Fruit fly (Drosophila melanogaster) whole organism, embryonic: ENCODE results near the gene gpp.

ENCODE experiments used
- ATbp ChIP-seq: fragments of 200-800 bp; sonication (Bioruptor generic); optimal IDR thresholded peaks from 2 replicates; lab custom pipeline; 2017; ENCODE audit warnings: missing biosample characterization, mild to moderate bottlenecking, missing genetic modification characterization, missing genetic modification reagents
- Atf-2 ChIP-seq: fragments of 200-800 bp; sonication (Bioruptor generic); optimal IDR thresholded peaks from 2 replicates; lab custom pipeline; 2016; ENCODE audit warnings: missing biosample characterization, missing genetic modification characterization
- Bgb ChIP-seq: fragments of 200-800 bp; sonication (Bioruptor generic); IDR thresholded peaks from 2 replicates; pipeline ENCODE4 v1.3.6; 2022; ENCODE audit warnings: missing biosample characterization, missing genetic modification characterization; ENCODE audit not compliant: partially characterized antibody
- Blimp-1 ChIP-seq: fragments of 200-800 bp; sonication (Bioruptor generic); optimal IDR thresholded peaks from 3 replicates; lab custom pipeline; 2018; ENCODE audit warnings: missing biosample characterization, missing genetic modification characterization, mild to moderate bottlenecking, moderate library complexity, missing genetic modification reagents
- CG10543 ChIP-seq: fragments of 200-800 bp; sonication (Bioruptor generic); optimal IDR thresholded peaks from 3 replicates; lab custom pipeline; 2017; ENCODE audit warnings: missing biosample characterization, mild to moderate bottlenecking, missing genetic modification characterization, moderate library complexity
- CG11504 ChIP-seq: fragments of 200-800 bp; sonication (Bioruptor generic); optimal IDR thresholded peaks from 3 replicates; lab custom pipeline; 2019; ENCODE audit warnings: missing biosample characterization, mild to moderate bottlenecking, missing genetic modification characterization, moderate library complexity
- CG12744 ChIP-seq: fragments of 200-800 bp; sonication (Bioruptor generic); optimal IDR thresholded peaks from 2 replicates; lab custom pipeline; 2016; ENCODE audit warnings: missing biosample characterization, missing genetic modification characterization
- CG13424 ChIP-seq: fragments of 200-800 bp; sonication (Bioruptor generic); optimal IDR thresholded peaks from 2 replicates; lab custom pipeline; 2019; ENCODE audit warnings: missing biosample characterization, mild to moderate bottlenecking, missing genetic modification characterization, moderate library complexity
- CG16813 ChIP-seq: fragments of 200-800 bp; sonication (Bioruptor generic); IDR thresholded peaks from 3 replicates; pipeline ENCODE4 v1.3.6; 2022; ENCODE audit warnings: missing biosample characterization, missing genetic modification characterization; ENCODE audit not compliant: partially characterized antibody
- CG17359 ChIP-seq: fragments of 200-800 bp; sonication (Bioruptor generic); optimal IDR thresholded peaks from 3 replicates; lab custom pipeline; 2018; ENCODE audit warnings: missing biosample characterization, mild to moderate bottlenecking, missing genetic modification characterization, moderate library complexity
- CG17385 ChIP-seq: fragments of 200-800 bp; sonication (Bioruptor generic); optimal IDR thresholded peaks from 3 replicates; lab custom pipeline; 2018; ENCODE audit warnings: missing biosample characterization, mild to moderate bottlenecking, missing genetic modification characterization
- CG17829 ChIP-seq: fragments of 200-800 bp; optimal IDR thresholded peaks from 2 replicates; lab custom pipeline; 2019; ENCODE audit warnings: missing biosample characterization, mild to moderate bottlenecking, missing genetic modification characterization, moderate library complexity
- CG18011 ChIP-seq: fragments of 200-800 bp; sonication (Bioruptor generic); optimal IDR thresholded peaks from 2 replicates; lab custom pipeline; 2017; ENCODE audit warnings: missing biosample characterization, missing genetic modification characterization, mild to moderate bottlenecking, moderate library complexity, missing genotype
- CG18476 ChIP-seq: fragments of 200-800 bp; sonication (Bioruptor generic); optimal IDR thresholded peaks from 2 replicates; lab custom pipeline; 2016; ENCODE audit warnings: missing biosample characterization, mild to moderate bottlenecking, missing genetic modification characterization
- CG18764 ChIP-seq: fragments of 200-800 bp; sonication (Bioruptor generic); optimal IDR thresholded peaks from 3 replicates; lab custom pipeline; 2016; ENCODE audit warnings: missing biosample characterization, missing genetic modification characterization
- CG2120 ChIP-seq: fragments of 200-800 bp; sonication (Bioruptor generic); optimal IDR thresholded peaks from 3 replicates; lab custom pipeline; 2016; ENCODE audit warnings: missing biosample characterization, missing genetic modification characterization
- CG30403 ChIP-seq: fragments of 200-800 bp; sonication (Bioruptor generic); optimal IDR thresholded peaks from 3 replicates; lab custom pipeline; 2016; ENCODE audit warnings: missing biosample characterization, missing genetic modification characterization
- CG3281 ChIP-seq: fragments of 200-800 bp; sonication (Bioruptor generic); optimal IDR thresholded peaks from 3 replicates; lab custom pipeline; 2017; ENCODE audit warnings: missing biosample characterization, mild to moderate bottlenecking, missing genetic modification characterization
- CG3407 ChIP-seq: fragments of 200-800 bp; sonication (Bioruptor generic); optimal IDR thresholded peaks from 2 replicates; lab custom pipeline; 2018; ENCODE audit warnings: missing biosample characterization, mild to moderate bottlenecking, missing genetic modification characterization
- CG43689 ChIP-seq: fragments of 200-800 bp; sonication (Bioruptor generic); IDR thresholded peaks from 2 replicates; pipeline ENCODE4 v1.3.6; 2022; ENCODE audit warnings: missing biosample characterization, missing genetic modification characterization
- CG6254 ChIP-seq: fragments of 200-800 bp; sonication (Bioruptor generic); optimal IDR thresholded peaks from 3 replicates; lab custom pipeline; 2017; ENCODE audit warnings: mild to moderate bottlenecking, missing biosample characterization, missing genetic modification reagents, missing genetic modification characterization
- CG9932 ChIP-seq: fragments of 200-800 bp; sonication (Bioruptor generic); IDR thresholded peaks from 2 replicates; pipeline ENCODE4 v1.3.6; 2022; ENCODE audit warnings: missing biosample characterization, missing genetic modification characterization
- CrebB ChIP-seq: fragments of 200-800 bp; sonication (Bioruptor generic); optimal IDR thresholded peaks from 3 replicates; lab custom pipeline; 2018; ENCODE audit warnings: missing biosample characterization, mild to moderate bottlenecking, missing genetic modification characterization
- D19A ChIP-seq: fragments of 200-800 bp; optimal IDR thresholded peaks from 3 replicates; lab custom pipeline; 2019; ENCODE audit warnings: missing biosample characterization, mild to moderate bottlenecking, missing genetic modification characterization, moderate library complexity
- Dbx ChIP-seq: fragments of 200-800 bp; sonication (Bioruptor generic); IDR thresholded peaks from 3 replicates; pipeline ENCODE4 v1.3.6; 2022; ENCODE audit warnings: missing biosample characterization, missing genetic modification characterization
- Drgx ChIP-seq: fragments of 200-800 bp; sonication (Bioruptor generic); IDR thresholded peaks from 2 replicates; pipeline ENCODE4 v1.3.6; 2022; ENCODE audit warnings: missing biosample characterization, missing genetic modification characterization
- Ets65A ChIP-seq: fragments of 200-800 bp; sonication (Bioruptor generic); peaks from one replicate; lab custom pipeline; 2016; ENCODE audit warnings: missing biosample characterization, missing genetic modification characterization
- HLH3B ChIP-seq: fragments of 200-800 bp; sonication (Bioruptor generic); IDR thresholded peaks from 2 replicates; pipeline ENCODE4 v1.3.6; 2022; ENCODE audit warnings: missing biosample characterization, missing genetic modification characterization
- Hmr ChIP-seq: fragments of 200-800 bp; sonication (Bioruptor generic); optimal IDR thresholded peaks from 3 replicates; lab custom pipeline; 2017; ENCODE audit warnings: mild to moderate bottlenecking, missing biosample characterization, missing genetic modification reagents, missing genetic modification characterization
- Hr3 ChIP-seq: fragments of 200-800 bp; sonication (Bioruptor generic); optimal IDR thresholded peaks from 3 replicates; lab custom pipeline; 2016; ENCODE audit warnings: missing biosample characterization, missing genetic modification characterization
- Hsf ChIP-seq: fragments of 200-800 bp; sonication (Bioruptor generic); optimal IDR thresholded peaks from 3 replicates; lab custom pipeline; 2016; ENCODE audit warnings: missing biosample characterization, missing genetic modification characterization
- Meics ChIP-seq: fragments of 200-800 bp; sonication (Bioruptor generic); optimal IDR thresholded peaks from 2 replicates; lab custom pipeline; 2017; ENCODE audit warnings: missing biosample characterization, mild to moderate bottlenecking, missing genetic modification characterization
- Ssrp ChIP-seq: fragments of 200-800 bp; sonication (Bioruptor generic); optimal IDR thresholded peaks from 2 replicates; lab custom pipeline; 2018; ENCODE audit warnings: missing biosample characterization, mild to moderate bottlenecking, missing genetic modification characterization, moderate library complexity
- aop ChIP-seq: fragments of 200-800 bp; sonication (Bioruptor generic); IDR thresholded peaks from 2 replicates; pipeline ENCODE4 v1.3.6; 2022; ENCODE audit warnings: missing biosample characterization, missing genetic modification characterization
- chn ChIP-seq: fragments of 200-800 bp; sonication (Bioruptor generic); optimal IDR thresholded peaks from 2 replicates; lab custom pipeline; 2016; ENCODE audit warnings: missing biosample characterization, missing genetic modification characterization
- corto ChIP-seq: fragments of 200-800 bp; sonication (Bioruptor generic); optimal IDR thresholded peaks from 2 replicates; lab custom pipeline; 2016; ENCODE audit warnings: missing biosample characterization, mild to moderate bottlenecking, missing genetic modification characterization, moderate library complexity
- crp ChIP-seq, 2 experiments: fragments of 200-800 bp; sonication (Bioruptor generic); optimal IDR thresholded peaks; 2 replicates in 1 of 2; 3 replicates in 1 of 2; lab custom pipeline; 2017; ENCODE audit warnings: missing biosample characterization in 2 of 2, missing genetic modification characterization in 2 of 2, mild to moderate bottlenecking in 1 of 2, moderate library complexity in 1 of 2
- eve ChIP-seq, 2 experiments: fragments of >200 bp; optimal IDR thresholded peaks; 2 replicates each; lab custom pipeline; 2017; ENCODE audit warnings: missing biosample characterization in 2 of 2, missing genetic modification characterization in 2 of 2
- inv ChIP-seq: fragments of 200-800 bp; sonication (Bioruptor generic); IDR thresholded peaks from 2 replicates; pipeline ENCODE4 v1.3.6; 2022; ENCODE audit warnings: missing biosample characterization, missing genetic modification characterization; ENCODE audit not compliant: partially characterized antibody
- jigr1 ChIP-seq: fragments of 200-800 bp; sonication (Bioruptor generic); IDR thresholded peaks from 3 replicates; pipeline ENCODE4 v1.3.6; 2022; ENCODE audit warnings: missing biosample characterization, missing genetic modification characterization
- ken ChIP-seq: fragments of 200-800 bp; sonication (Bioruptor generic); IDR thresholded peaks from 3 replicates; pipeline ENCODE4 v1.3.6; 2022; ENCODE audit warnings: missing biosample characterization, missing genetic modification characterization
- lilli ChIP-seq: fragments of 200-800 bp; sonication (Bioruptor generic); optimal IDR thresholded peaks from 3 replicates; lab custom pipeline; 2016; ENCODE audit warnings: missing biosample characterization, missing genetic modification characterization
- mld ChIP-seq: fragments of 200-800 bp; sonication (Bioruptor generic); IDR thresholded peaks from 3 replicates; pipeline ENCODE4 v1.3.6; 2022; ENCODE audit warnings: missing biosample characterization, missing genetic modification characterization; ENCODE audit not compliant: partially characterized antibody
- nmo ChIP-seq: fragments of 200-800 bp; sonication (Bioruptor generic); optimal IDR thresholded peaks from 2 replicates; lab custom pipeline; 2018; ENCODE audit warnings: missing biosample characterization, mild to moderate bottlenecking, missing genetic modification characterization, moderate library complexity
- phol ChIP-seq: fragments of 200-800 bp; sonication (Bioruptor generic); optimal IDR thresholded peaks from 3 replicates; lab custom pipeline; 2018; ENCODE audit warnings: missing biosample characterization, mild to moderate bottlenecking, missing genetic modification characterization, moderate library complexity
- ro ChIP-seq: fragments of 200-800 bp; sonication (Bioruptor generic); IDR thresholded peaks from 2 replicates; pipeline ENCODE4 v1.3.6; 2022; ENCODE audit warnings: missing biosample characterization, missing genetic modification characterization
- scrt ChIP-seq: fragments of 200-800 bp; sonication (Bioruptor generic); optimal IDR thresholded peaks from 2 replicates; lab custom pipeline; 2018; ENCODE audit warnings: missing biosample characterization, mild to moderate bottlenecking, missing genetic modification characterization, moderate library complexity
- tap ChIP-seq: fragments of 200-800 bp; optimal IDR thresholded peaks from 3 replicates; lab custom pipeline; 2019; ENCODE audit warnings: missing biosample characterization, mild to moderate bottlenecking, missing genetic modification characterization, moderate library complexity
- tna ChIP-seq: fragments of 200-800 bp; sonication (Bioruptor generic); IDR thresholded peaks from 2 replicates; pipeline ENCODE4 v1.3.6; 2022; ENCODE audit warnings: missing biosample characterization, missing genetic modification characterization; ENCODE audit not compliant: partially characterized antibody
- zfh2 ChIP-seq: fragments of 200-800 bp; sonication (Bioruptor generic); optimal IDR thresholded peaks from 2 replicates; lab custom pipeline; 2016; ENCODE audit warnings: missing biosample characterization, missing genetic modification characterization

gpp gene

DNA sequence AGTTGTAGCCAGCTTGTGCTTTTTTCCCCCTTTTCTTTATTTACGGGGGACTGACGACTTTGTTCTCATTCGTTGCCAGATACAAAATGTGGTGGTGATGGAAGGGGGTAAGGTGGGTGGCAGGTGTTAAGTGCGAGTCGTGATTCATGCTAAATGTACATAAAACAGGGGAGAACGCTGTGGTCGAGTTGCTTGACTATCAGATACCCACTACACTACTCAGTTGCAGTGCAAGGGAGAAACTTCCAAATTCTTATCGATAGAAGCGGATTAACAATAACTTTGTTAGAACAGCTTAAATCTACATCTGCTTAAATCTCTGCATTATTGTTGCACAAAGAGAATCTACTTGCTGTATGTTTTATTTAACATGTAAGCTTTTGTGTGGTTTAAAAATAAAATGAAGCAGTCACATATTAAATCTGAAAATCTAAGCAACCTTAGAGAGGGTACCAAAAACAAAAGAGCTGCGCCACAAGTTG lies 9.0 kb upstream of the gpp start (continued):
- TF ChIP-seq Ssrp (tag; lab: Kevin White, UChicago) (peak; percentile 21), D19A (peak; percentile 66), CG30403 (GFP tag; lab: Kevin White, UChicago) (peak; percentile 21), phol (tag; lab: Kevin White, UChicago) (peak; percentile 2), CG13424 (tag; lab: Kevin White, UChicago) (peak; percentile 40), lilli (GFP tag; lab: Kevin White, UChicago) (peak; percentile 26), CG2120 (peak; percentile 61), CG11504 (tag; lab: Kevin White, UChicago) (peak; percentile 53), ro (GFP tag; lab: Robert Waterston, UW) (no peak), Bgb (GFP tag; lab: Robert Waterston, UW) (peak; percentile 60), Atf-2 (GFP tag; lab: Kevin White, UChicago) (no peak), jigr1 (no peak), Drgx (GFP tag; lab: Robert Waterston, UW) (no peak), Hsf (peak; percentile 2), corto (GFP tag; lab: Kevin White, UChicago) (no peak), CG3407 (no peak), scrt (GFP tag; lab: Kevin White, UChicago) (peak; percentile 2), Ets65A (GFP tag; lab: Kevin White, UChicago) (no peak), Dbx (GFP tag; lab: Robert Waterston, UW) (no peak), crp (GFP tag; optimal IDR thresholded peaks at IDR 0.05; lab: Kevin White, UChicago) (no peak), CG10543 (GFP tag; lab: Kevin White, UChicago) (no peak), Hmr (peak; percentile 19), CG17385 (peak; percentile 10), ken (GFP tag; lab: Robert Waterston, UW) (no peak), CG18476 (GFP tag; lab: Kevin White, UChicago) (no peak), CG12744 (GFP tag; lab: Kevin White, UChicago) (no peak), CG3281 (GFP tag; lab: Kevin White, UChicago) (peak; percentile 32), Hr3 (GFP tag; lab: Kevin White, UChicago) (no peak), zfh2 (GFP tag; lab: Kevin White, UChicago) (peak; percentile 47), CG43689 (GFP tag; lab: Robert Waterston, UW) (no peak), nmo (GFP tag; lab: Kevin White, UChicago) (peak; percentile 30), CG9932 (GFP tag; lab: Robert Waterston, UW) (no peak), CG18011 (GFP tag; lab: Kevin White, UChicago) (no peak), CG18764 (no peak), Blimp-1 (GFP tag; lab: Kevin White, UChicago) (peak; percentile 28), CrebB (tag; lab: Kevin White, UChicago) (no peak), CG16813 (peak; percentile 47; the same call in 2 of the 3 replicates), ATbp (GFP tag; lab: Kevin White, UChicago) (peak; percentile 35), Meics (GFP tag; lab: Kevin White, UChicago) (peak; percentile 3), inv (GFP tag; lab: Robert Waterston, UW) (no peak), tap (tag; lab: Kevin White, UChicago) (peak; percentile 12), HLH3B (GFP tag; lab: Robert Waterston, UW) (no peak), CG6254 (GFP tag; lab: Kevin White, UChicago) (no peak), chn (GFP tag; lab: Kevin White, UChicago) (no peak), CG17829 (tag; lab: Kevin White, UChicago) (peak; percentile 7), aop (GFP tag; lab: Robert Waterston, UW) (no peak), tna (peak; percentile 68), eve (GFP tag; optimal IDR thresholded peaks at IDR 0.05; lab: Kevin White, UChicago) (peak in 1 of 2 experiments; percentile 14), mld (GFP tag; lab: Robert Waterston, UW) (0 out of 3 replicates have a peak, but pooled peaks have one; percentile 40), CG17359 (peak; percentile 6)
